Fruit fly (Drosophila melanogaster): ENCODE measurements around the gene CG3437.

CG3437 gene

DNA sequence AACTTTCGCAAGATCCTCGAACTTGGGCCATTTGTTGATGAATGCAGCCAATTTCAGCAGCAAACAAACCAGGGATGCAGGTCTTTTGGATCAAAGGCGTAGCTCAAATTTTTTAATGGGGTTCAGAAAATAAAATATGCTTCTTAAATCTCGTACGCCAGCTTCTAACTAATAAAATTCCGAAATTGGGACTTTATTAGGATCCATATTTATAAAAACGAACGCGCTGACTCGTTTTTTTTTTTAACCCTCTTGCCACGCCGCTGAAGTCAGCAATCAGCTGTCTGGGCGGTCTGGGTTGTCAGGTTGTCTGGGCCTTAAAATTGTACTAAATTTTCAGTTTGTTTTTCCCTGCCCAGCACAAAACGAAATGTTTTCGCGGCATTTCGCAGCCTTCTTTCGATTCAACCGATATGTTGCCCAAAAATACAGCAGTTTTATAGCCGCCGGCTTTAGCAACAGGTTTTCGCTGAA is at the start of gene CG3437 (continued):
- peak; percentile 97 for TF ChIP-seq CG9876 (GFP tag; optimal IDR thresholded peaks at IDR 0.05)
- TF ChIP-seq CG9932 (GFP tag; IDR thresholded peaks at IDR 0.05): peak; percentile 99
- peak; percentile 100 for TF ChIP-seq H15 (GFP tag; IDR thresholded peaks at IDR 0.05)
- peak; percentile 98 for TF ChIP-seq Bteb2 (GFP tag; optimal IDR thresholded peaks at IDR 0.05)
- TF ChIP-seq CG12391 (tag; optimal IDR thresholded peaks at IDR 0.05): peak; percentile 98
- peak; percentile 97 for TF ChIP-seq CG43689 (GFP tag; IDR thresholded peaks at IDR 0.05)
- TF ChIP-seq CG7786 (GFP tag; optimal IDR thresholded peaks at IDR 0.05): peak; percentile 99
- TF ChIP-seq Oaz (GFP tag; IDR thresholded peaks at IDR 0.05): peak; percentile 98
- TF ChIP-seq dati (GFP tag; IDR thresholded peaks at IDR 0.05): peak; percentile 99
- peak; percentile 97 for TF ChIP-seq CG8388 (GFP tag; optimal IDR thresholded peaks at IDR 0.05)
- TF ChIP-seq sens-2 (GFP tag; IDR thresholded peaks at IDR 0.05): peak; percentile 99
- peak; percentile 98 for TF ChIP-seq CG4617 (GFP tag; optimal IDR thresholded peaks at IDR 0.05; ENCODE audit: borderline replicate concordance)
- TF ChIP-seq pita (GFP tag; optimal IDR thresholded peaks at IDR 0.05): no peak
- TF ChIP-seq Opbp (GFP tag; IDR thresholded peaks at IDR 0.05; ENCODE audit: partially characterized antibody): peak; percentile 48; the same call in 1 of the 3 replicates
- peak; percentile 98 for TF ChIP-seq nau (GFP tag; optimal IDR thresholded peaks at IDR 0.05)
- TF ChIP-seq CG34376 (GFP tag; optimal IDR thresholded peaks at IDR 0.05): peak; percentile 99
- peak; percentile 98 for TF ChIP-seq CG4854 (GFP tag; optimal IDR thresholded peaks at IDR 0.05)
- peak; percentile 97 for TF ChIP-seq CG15601 (tag; optimal IDR thresholded peaks at IDR 0.05)
- 0 out of 2 replicates have a peak, but pooled peaks have one; percentile 30 for TF ChIP-seq unc-4 (GFP tag; IDR thresholded peaks at IDR 0.05; ENCODE audit: partially characterized antibody)
- peak in 1 of 2 experiments; percentile 86 for TF ChIP-seq Hr78 (GFP tag; optimal IDR thresholded peaks at IDR 0.05)
- peak; percentile 99 for TF ChIP-seq esg (GFP tag; conservative IDR thresholded peaks at IDR 0.05)
- peak; percentile 99 for TF ChIP-seq CG11456 (GFP tag; IDR thresholded peaks at IDR 0.05)
- peak; percentile 99 for TF ChIP-seq CG6272 (GFP tag; IDR thresholded peaks at IDR 0.05)
- no peak for TF ChIP-seq h (optimal IDR thresholded peaks at IDR 0.05)
- TF ChIP-seq CG6689 (GFP tag; IDR thresholded peaks at IDR 0.05): peak; percentile 99
- peak; percentile 99 for TF ChIP-seq Awh (GFP tag; IDR thresholded peaks at IDR 0.05)
- peak; percentile 97 for TF ChIP-seq wor (GFP tag; IDR thresholded peaks at IDR 0.05)
- TF ChIP-seq chn (GFP tag; optimal IDR thresholded peaks at IDR 0.05): peak; percentile 99
- peak; percentile 98 for TF ChIP-seq CG9727 (GFP tag; optimal IDR thresholded peaks at IDR 0.05)
- no peak for TF ChIP-seq mld (GFP tag; IDR thresholded peaks at IDR 0.05; ENCODE audit: partially characterized antibody)
- TF ChIP-seq HmgZ (tag; optimal IDR thresholded peaks at IDR 0.05): peak; percentile 99
- peak; percentile 98 for TF ChIP-seq CrebB (tag; optimal IDR thresholded peaks at IDR 0.05)
- peak; percentile 98 for TF ChIP-seq en (GFP tag; optimal IDR thresholded peaks at IDR 0.05)
- TF ChIP-seq Sox100B (GFP tag; optimal IDR thresholded peaks at IDR 0.05): peak; percentile 96
- TF ChIP-seq E2f2 (GFP tag; IDR thresholded peaks at IDR 0.05): peak; percentile 89
- peak; percentile 98 for TF ChIP-seq jigr1 (GFP tag; IDR thresholded peaks at IDR 0.05)
- TF ChIP-seq shn (GFP tag; optimal IDR thresholded peaks at IDR 0.05): peak; percentile 98
- TF ChIP-seq CG2202 (tag; optimal IDR thresholded peaks at IDR 0.05): peak; percentile 97
- peak; percentile 98 for TF ChIP-seq CG16815 (GFP tag; optimal IDR thresholded peaks at IDR 0.05)
- peak; percentile 99 for TF ChIP-seq CG3847 (GFP tag; IDR thresholded peaks at IDR 0.05)
- TF ChIP-seq CG42726 (GFP tag; IDR thresholded peaks at IDR 0.05; ENCODE audit: partially characterized antibody): no peak
- TF ChIP-seq Pdp1 (GFP tag; optimal IDR thresholded peaks at IDR 0.05): peak; percentile 97 to 99
- peak; percentile 90 for TF ChIP-seq psq (GFP tag; optimal IDR thresholded peaks at IDR 0.05)
- TF ChIP-seq ato (GFP tag; IDR thresholded peaks at IDR 0.05; ENCODE audit: partially characterized antibody): no peak
- TF ChIP-seq CG34422 (GFP tag; IDR thresholded peaks at IDR 0.05): peak; percentile 100
- peak; percentile 97 for TF ChIP-seq btn (GFP tag; optimal IDR thresholded peaks at IDR 0.05)
- TF ChIP-seq jumu (GFP tag; optimal IDR thresholded peaks at IDR 0.05): peak; percentile 99
- TF ChIP-seq CG13775 (GFP tag; optimal IDR thresholded peaks at IDR 0.05): peak; percentile 98
- TF ChIP-seq unpg (GFP tag; optimal IDR thresholded peaks at IDR 0.05): peak; percentile 99
- peak; percentile 99 for TF ChIP-seq NfI (GFP tag; optimal IDR thresholded peaks at IDR 0.05)
